Fruit fly (Drosophila melanogaster): ENCODE results near the gene ppan.

DNA sequence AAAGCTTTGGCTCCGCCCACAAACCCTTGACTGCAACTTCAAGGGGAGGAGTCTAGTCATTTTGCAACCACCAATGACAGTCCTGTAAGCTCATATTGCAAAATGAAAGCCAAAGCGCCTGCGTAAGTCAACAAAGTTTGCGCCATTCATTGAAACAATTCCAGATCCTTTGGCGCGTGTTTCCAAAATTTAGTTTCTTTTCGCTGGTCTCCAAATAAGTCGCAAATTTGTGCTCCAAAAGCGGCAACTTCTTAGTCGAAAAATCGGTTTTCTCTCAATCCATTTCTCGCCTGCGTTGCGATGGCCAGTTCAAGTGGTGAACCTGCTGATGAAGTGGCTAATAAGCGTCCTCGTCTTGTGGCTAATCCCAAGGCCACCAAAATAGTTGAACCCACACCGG is 42.3 kb upstream of the ppan start, which contains the start of gene dmrt93B:
- no peak for TF ChIP-seq Jra (GFP tag; optimal IDR thresholded peaks at IDR 0.05)
- no peak for TF ChIP-seq CG32264 (GFP tag; optimal IDR thresholded peaks at IDR 0.05)
- no peak for TF ChIP-seq sage (GFP tag; optimal IDR thresholded peaks at IDR 0.05)
- no peak for TF ChIP-seq Hnf4 (GFP tag; optimal IDR thresholded peaks at IDR 0.05)
- no peak for TF ChIP-seq OdsH (GFP tag; optimal IDR thresholded peaks at IDR 0.05)
- TF ChIP-seq Dif (GFP tag; optimal IDR thresholded peaks at IDR 0.05; ENCODE audit: partially characterized antibody): no peak
- TF ChIP-seq h (GFP tag; optimal IDR thresholded peaks at IDR 0.05): no peak
- no peak for TF ChIP-seq Myc (optimal IDR thresholded peaks at IDR 0.05)
- TF ChIP-seq pan (optimal IDR thresholded peaks at IDR 0.05): no peak
- TF ChIP-seq Dfd (GFP tag; optimal IDR thresholded peaks at IDR 0.05): no peak
- no peak for TF ChIP-seq rgr (GFP tag; optimal IDR thresholded peaks at IDR 0.05)
- no peak for TF ChIP-seq Abd-B (GFP tag; optimal IDR thresholded peaks at IDR 0.05)

Data from whole organism, wandering third instar larva.